In the genomic region with DNA sequence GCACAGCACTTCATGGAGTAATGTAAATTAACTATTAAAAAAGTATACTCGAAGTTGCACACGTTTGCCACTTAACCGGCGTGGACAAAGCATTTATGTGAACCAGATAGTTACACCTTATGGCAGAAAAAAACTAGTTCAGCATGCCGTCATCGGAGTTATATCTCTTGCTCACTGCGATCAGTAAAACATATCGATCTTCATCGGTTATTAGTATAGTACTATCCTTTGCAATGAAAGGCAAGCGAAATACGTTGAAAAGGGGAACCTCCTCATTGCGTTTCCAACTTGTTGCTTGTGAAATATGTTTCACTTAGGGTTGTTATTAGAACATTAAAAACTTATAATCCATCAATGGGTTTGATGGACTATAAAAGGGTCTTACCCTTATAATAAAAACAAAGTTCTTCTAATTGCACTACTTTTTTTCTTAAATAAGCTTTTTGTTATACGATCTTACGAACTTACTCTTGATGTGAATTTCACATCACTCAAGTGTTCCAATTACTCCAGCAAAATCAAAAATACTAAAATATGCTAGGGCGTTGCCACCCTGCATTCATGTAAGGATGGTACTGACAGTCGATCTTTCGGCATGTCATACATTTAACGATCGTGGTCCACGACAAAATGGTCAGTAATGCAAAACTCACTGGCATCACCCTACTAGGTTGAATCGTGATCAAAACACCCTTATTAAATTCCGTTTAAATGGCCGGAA, we compare ENCODE assay signal across 1 fruit fly cellular context.
TF ChIP-seq lines count a peak whose summit lies in the region.

A gene (minus strand): TSS at position 113 of the 721 bp plus-strand sequence.

TF ChIP-seq in whole organism, embryonic, 481 proteins besides CTCF, POLR2A, EP300 and RAD21 (continued from another document and continues in another):
- no peak for TF ChIP-seq unc-4 (GFP tag; IDR thresholded peaks at IDR 0.05; lab: Robert Waterston, UW; ENCODE audit: partially characterized antibody)
- no peak for TF ChIP-seq B-H1 (GFP tag; IDR thresholded peaks at IDR 0.05; lab: Robert Waterston, UW)
- no peak for TF ChIP-seq trh (GFP tag; optimal IDR thresholded peaks at IDR 0.05; lab: Kevin White, UChicago)
- TF ChIP-seq CG14860 (GFP tag; IDR thresholded peaks at IDR 0.05; lab: Robert Waterston, UW; ENCODE audit: partially characterized antibody) = 0 out of 3 replicates have a peak, but pooled peaks have one; percentile 20
- peak; percentile 1 for TF ChIP-seq nmo (GFP tag; optimal IDR thresholded peaks at IDR 0.05; lab: Kevin White, UChicago)
- TF ChIP-seq Mad (GFP tag; optimal IDR thresholded peaks at IDR 0.05; lab: Kevin White, UChicago) = peak; percentile 51
- no peak for TF ChIP-seq CG9609 (GFP tag; optimal IDR thresholded peaks at IDR 0.05; lab: Kevin White, UChicago)
- TF ChIP-seq NfI (GFP tag; optimal IDR thresholded peaks at IDR 0.05; lab: Kevin White, UChicago) = no peak
- TF ChIP-seq sob (GFP tag; IDR thresholded peaks at IDR 0.05; lab: Robert Waterston, UW) = 0 out of 2 replicates have a peak, but pooled peaks have one; percentile 63
- TF ChIP-seq CG16815 (GFP tag; optimal IDR thresholded peaks at IDR 0.05; lab: Kevin White, UChicago) = peak; percentile 6
- peak; percentile 17; the same call in 1 of the 3 replicates for TF ChIP-seq tgo (GFP tag; IDR thresholded peaks at IDR 0.05; lab: Robert Waterston, UW)
- peak; percentile 81 for TF ChIP-seq Med (GFP tag; lab: Kevin White, UChicago)
- peak; percentile 93 for TF ChIP-seq ssp (GFP tag; IDR thresholded peaks at IDR 0.05; lab: Robert Waterston, UW)
- no peak for TF ChIP-seq her (GFP tag; optimal IDR thresholded peaks at IDR 0.05; lab: Kevin White, UChicago)
- TF ChIP-seq Hr51 (GFP tag; optimal IDR thresholded peaks at IDR 0.05; lab: Kevin White, UChicago) = no peak
- TF ChIP-seq CG12769 (tag; optimal IDR thresholded peaks at IDR 0.05; lab: Kevin White, UChicago) = no peak
- TF ChIP-seq prd (optimal IDR thresholded peaks at IDR 0.05; lab: Kevin White, UChicago) = no peak
- peak; percentile 63; the same call in 1 of the 3 replicates for TF ChIP-seq prd (GFP tag; IDR thresholded peaks at IDR 0.05; lab: Robert Waterston, UW)
- TF ChIP-seq CG18262 (tag; optimal IDR thresholded peaks at IDR 0.05; lab: Kevin White, UChicago) = no peak
- peak; percentile 68 for TF ChIP-seq dmrt11E (tag; optimal IDR thresholded peaks at IDR 0.05; lab: Kevin White, UChicago)
- TF ChIP-seq CG15073 (GFP tag; optimal IDR thresholded peaks at IDR 0.05; lab: Kevin White, UChicago) = no peak
- peak; percentile 88 for TF ChIP-seq CG7357 (GFP tag; IDR thresholded peaks at IDR 0.05; lab: Robert Waterston, UW)
- TF ChIP-seq bbx (GFP tag; IDR thresholded peaks at IDR 0.05; lab: Robert Waterston, UW; ENCODE audit: partially characterized antibody) = peak; percentile 68
- TF ChIP-seq Opbp (GFP tag; IDR thresholded peaks at IDR 0.05; lab: Robert Waterston, UW; ENCODE audit: partially characterized antibody) = peak; percentile 78
- TF ChIP-seq CG10321 (GFP tag; IDR thresholded peaks at IDR 0.05; lab: Robert Waterston, UW) = no peak
- TF ChIP-seq CG13424 (tag; optimal IDR thresholded peaks at IDR 0.05; lab: Kevin White, UChicago) = peak; percentile 55
- peak; percentile 53; the same call in 1 of the 2 replicates for TF ChIP-seq CG10959 (GFP tag; IDR thresholded peaks at IDR 0.05; lab: Robert Waterston, UW)
- TF ChIP-seq cas (GFP tag; IDR thresholded peaks at IDR 0.05; lab: Robert Waterston, UW) = no peak
- TF ChIP-seq CG14441 (GFP tag; IDR thresholded peaks at IDR 0.05; lab: Robert Waterston, UW) = peak; percentile 59; the same call in 1 of the 2 replicates
- no peak for TF ChIP-seq psq (GFP tag; optimal IDR thresholded peaks at IDR 0.05; lab: Kevin White, UChicago)
- no peak for TF ChIP-seq chm (GFP tag; IDR thresholded peaks at IDR 0.05; lab: Robert Waterston, UW)
- peak; percentile 64 for TF ChIP-seq Bgb (GFP tag; IDR thresholded peaks at IDR 0.05; lab: Robert Waterston, UW; ENCODE audit: partially characterized antibody)
- TF ChIP-seq C15 (GFP tag; IDR thresholded peaks at IDR 0.05; lab: Robert Waterston, UW) = no peak
- TF ChIP-seq run (tag; optimal IDR thresholded peaks at IDR 0.05; lab: Kevin White, UChicago) = no peak
- TF ChIP-seq Ptx1 (GFP tag; IDR thresholded peaks at IDR 0.05; lab: Robert Waterston, UW) = peak; percentile 47; the same call in 1 of the 2 replicates
- TF ChIP-seq croc (GFP tag; conservative IDR thresholded peaks at IDR 0.05; lab: Robert Waterston, UW) = peak; percentile 34; the same call in 1 of the 3 replicates
- TF ChIP-seq CG12104 (GFP tag; optimal IDR thresholded peaks at IDR 0.05; lab: Kevin White, UChicago) = no peak
- no peak for TF ChIP-seq Meics (GFP tag; optimal IDR thresholded peaks at IDR 0.05; lab: Kevin White, UChicago)
- no peak; the same call in 1 of the 2 replicates for TF ChIP-seq ato (GFP tag; IDR thresholded peaks at IDR 0.05; lab: Robert Waterston, UW; ENCODE audit: partially characterized antibody)
- peak; percentile 71; the same call in 1 of the 2 replicates for TF ChIP-seq sisA (GFP tag; IDR thresholded peaks at IDR 0.05; lab: Robert Waterston, UW)
- peak; percentile 26 for TF ChIP-seq tin (GFP tag; optimal IDR thresholded peaks at IDR 0.05; lab: Kevin White, UChicago)
- no peak for TF ChIP-seq CG2889 (GFP tag; IDR thresholded peaks at IDR 0.05; lab: Robert Waterston, UW)
- no peak for TF ChIP-seq CG4854 (GFP tag; optimal IDR thresholded peaks at IDR 0.05; lab: Kevin White, UChicago)
- TF ChIP-seq CG10654 (GFP tag; optimal IDR thresholded peaks at IDR 0.05; lab: Kevin White, UChicago) = no peak
- TF ChIP-seq Tbp (GFP tag; optimal IDR thresholded peaks at IDR 0.05; lab: Kevin White, UChicago) = no peak
- no peak for TF ChIP-seq esg (GFP tag; conservative IDR thresholded peaks at IDR 0.05; lab: Robert Waterston, UW)
- no peak for TF ChIP-seq CG15601 (tag; optimal IDR thresholded peaks at IDR 0.05; lab: Kevin White, UChicago)
- TF ChIP-seq ken (GFP tag; IDR thresholded peaks at IDR 0.05; lab: Robert Waterston, UW) = peak; percentile 79; the same call in 2 of the 3 replicates
- TF ChIP-seq CG5245 (GFP tag; optimal IDR thresholded peaks at IDR 0.05; lab: Kevin White, UChicago) = no peak
- no peak for TF ChIP-seq CG18619 (GFP tag; optimal IDR thresholded peaks at IDR 0.05; lab: Kevin White, UChicago)
- TF ChIP-seq CG8765 (GFP tag; IDR thresholded peaks at IDR 0.05; lab: Robert Waterston, UW) = no peak; the same call in 1 of the 2 replicates
- TF ChIP-seq wor (GFP tag; IDR thresholded peaks at IDR 0.05; lab: Robert Waterston, UW) = no peak
- TF ChIP-seq CG17829 (tag; optimal IDR thresholded peaks at IDR 0.05; lab: Kevin White, UChicago) = peak; percentile 12
- TF ChIP-seq tll (GFP tag; optimal IDR thresholded peaks at IDR 0.05; lab: Kevin White, UChicago) = no peak
- TF ChIP-seq fru (optimal IDR thresholded peaks at IDR 0.05; lab: Kevin White, UChicago) = no peak
- TF ChIP-seq hth (optimal IDR thresholded peaks at IDR 0.05; lab: Kevin White, UChicago) = no peak
- TF ChIP-seq CG1792 (GFP tag; optimal IDR thresholded peaks at IDR 0.05; lab: Kevin White, UChicago) = peak; percentile 68
- TF ChIP-seq Mrtf (GFP tag; IDR thresholded peaks at IDR 0.05; lab: Robert Waterston, UW) = no peak
- no peak for TF ChIP-seq crol (GFP tag; IDR thresholded peaks at IDR 0.05; lab: Robert Waterston, UW)
- TF ChIP-seq row (GFP tag; IDR thresholded peaks at IDR 0.05; lab: Robert Waterston, UW) = peak; percentile 73
- no peak for TF ChIP-seq hbn (GFP tag; IDR thresholded peaks at IDR 0.05; lab: Robert Waterston, UW; ENCODE audit: partially characterized antibody)
- TF ChIP-seq CG42726 (GFP tag; IDR thresholded peaks at IDR 0.05; lab: Robert Waterston, UW; ENCODE audit: partially characterized antibody) = peak; percentile 62; the same call in 1 of the 2 replicates
- TF ChIP-seq CG17359 (tag; optimal IDR thresholded peaks at IDR 0.05; lab: Kevin White, UChicago) = no peak
- TF ChIP-seq kah (GFP tag; optimal IDR thresholded peaks at IDR 0.05; lab: Kevin White, UChicago) = no peak
- no peak; the same call in 1 of the 2 replicates for TF ChIP-seq Rfx (GFP tag; IDR thresholded peaks at IDR 0.05; lab: Robert Waterston, UW)
- no peak for TF ChIP-seq CG18599 (GFP tag; optimal IDR thresholded peaks at IDR 0.05; lab: Kevin White, UChicago)
- no peak for TF ChIP-seq Six4 (GFP tag; optimal IDR thresholded peaks at IDR 0.05; lab: Kevin White, UChicago)
- TF ChIP-seq pros (GFP tag; optimal IDR thresholded peaks at IDR 0.05; lab: Kevin White, UChicago) = no peak
- peak; percentile 66; the same call in 2 of the 3 replicates for TF ChIP-seq dysf (GFP tag; IDR thresholded peaks at IDR 0.05; lab: Robert Waterston, UW)
- TF ChIP-seq CG30020 (tag; optimal IDR thresholded peaks at IDR 0.05; lab: Kevin White, UChicago) = peak; percentile 96
- peak; percentile 5 for TF ChIP-seq dm (GFP tag; optimal IDR thresholded peaks at IDR 0.05; lab: Kevin White, UChicago)
- TF ChIP-seq Abd-B (GFP tag; optimal IDR thresholded peaks at IDR 0.05; lab: Kevin White, UChicago) = peak; percentile 88
- no peak for TF ChIP-seq bigmax (GFP tag; optimal IDR thresholded peaks at IDR 0.05; lab: Kevin White, UChicago)
- no peak for TF ChIP-seq Deaf1 (tag; optimal IDR thresholded peaks at IDR 0.05; lab: Kevin White, UChicago)
- no peak for TF ChIP-seq nerfin-2 (GFP tag; IDR thresholded peaks at IDR 0.05; lab: Robert Waterston, UW; ENCODE audit: partially characterized antibody)
- TF ChIP-seq CG14667 (GFP tag; IDR thresholded peaks at IDR 0.05; lab: Robert Waterston, UW) = no peak
- peak; percentile 93 for TF ChIP-seq stwl (tag; optimal IDR thresholded peaks at IDR 0.05; lab: Kevin White, UChicago)
- TF ChIP-seq Ets97D (GFP tag; optimal IDR thresholded peaks at IDR 0.05; lab: Kevin White, UChicago) = peak; percentile 61
- peak; percentile 69 for TF ChIP-seq BEAF-32 (GFP tag; optimal IDR thresholded peaks at IDR 0.05; lab: Kevin White, UChicago)
- TF ChIP-seq fu2 (GFP tag; optimal IDR thresholded peaks at IDR 0.05; lab: Kevin White, UChicago) = no peak
- TF ChIP-seq Atf6 (GFP tag; IDR thresholded peaks at IDR 0.05; lab: Robert Waterston, UW) = no peak
- TF ChIP-seq CG6654 (GFP tag; optimal IDR thresholded peaks at IDR 0.05; lab: Kevin White, UChicago) = no peak
- TF ChIP-seq CG6272 (GFP tag; IDR thresholded peaks at IDR 0.05; lab: Robert Waterston, UW) = no peak
- TF ChIP-seq CG12155 (GFP tag; optimal IDR thresholded peaks at IDR 0.05; lab: Kevin White, UChicago) = no peak
- no peak for TF ChIP-seq Hmx (GFP tag; optimal IDR thresholded peaks at IDR 0.05; lab: Kevin White, UChicago)
- peak; percentile 9 for TF ChIP-seq zfh2 (GFP tag; optimal IDR thresholded peaks at IDR 0.05; lab: Kevin White, UChicago)
- peak; percentile 62 for TF ChIP-seq gem (tag; optimal IDR thresholded peaks at IDR 0.05; lab: Kevin White, UChicago)
- TF ChIP-seq HmgD (GFP tag; optimal IDR thresholded peaks at IDR 0.05; lab: Kevin White, UChicago) = no peak
- TF ChIP-seq CG31365 (tag; optimal IDR thresholded peaks at IDR 0.05; lab: Kevin White, UChicago) = no peak
- TF ChIP-seq CG10462 (GFP tag; optimal IDR thresholded peaks at IDR 0.05; lab: Kevin White, UChicago) = no peak
- peak; percentile 11 for TF ChIP-seq jumu (GFP tag; optimal IDR thresholded peaks at IDR 0.05; lab: Kevin White, UChicago)
- TF ChIP-seq chn (GFP tag; optimal IDR thresholded peaks at IDR 0.05; lab: Kevin White, UChicago) = no peak
- no peak for TF ChIP-seq Adf1 (GFP tag; IDR thresholded peaks at IDR 0.05; lab: Robert Waterston, UW)
- TF ChIP-seq gsb-n (tag; optimal IDR thresholded peaks at IDR 0.05; lab: Kevin White, UChicago) = no peak
- no peak for TF ChIP-seq Awh (GFP tag; IDR thresholded peaks at IDR 0.05; lab: Robert Waterston, UW)
- TF ChIP-seq BtbVII (GFP tag; optimal IDR thresholded peaks at IDR 0.05; lab: Kevin White, UChicago) = no peak
- peak; percentile 65 for TF ChIP-seq onecut (GFP tag; IDR thresholded peaks at IDR 0.05; lab: Robert Waterston, UW)
- TF ChIP-seq Hey (tag; optimal IDR thresholded peaks at IDR 0.05; lab: Kevin White, UChicago) = no peak
- TF ChIP-seq Ravus (GFP tag; IDR thresholded peaks at IDR 0.05; lab: Robert Waterston, UW) = no peak
- no peak for TF ChIP-seq pb (GFP tag; optimal IDR thresholded peaks at IDR 0.05; lab: Kevin White, UChicago)
- TF ChIP-seq Camta (GFP tag; optimal IDR thresholded peaks at IDR 0.05; lab: Kevin White, UChicago) = no peak
- peak; percentile 67; the same call in 2 of the 3 replicates for TF ChIP-seq hb (GFP tag; IDR thresholded peaks at IDR 0.05; lab: Robert Waterston, UW; ENCODE audit: partially characterized antibody)
- TF ChIP-seq CG31388 (GFP tag; optimal IDR thresholded peaks at IDR 0.05; lab: Kevin White, UChicago) = no peak
- no peak for TF ChIP-seq ab (GFP tag; optimal IDR thresholded peaks at IDR 0.05; lab: Kevin White, UChicago)
- no peak for TF ChIP-seq danr (GFP tag; IDR thresholded peaks at IDR 0.05; lab: Robert Waterston, UW)
- TF ChIP-seq CG9932 (GFP tag; IDR thresholded peaks at IDR 0.05; lab: Robert Waterston, UW) = no peak
- TF ChIP-seq Oaz (GFP tag; IDR thresholded peaks at IDR 0.05; lab: Robert Waterston, UW) = 0 out of 2 replicates have a peak, but pooled peaks have one; percentile 28
- TF ChIP-seq scrt (GFP tag; optimal IDR thresholded peaks at IDR 0.05; lab: Kevin White, UChicago) = no peak
- no peak for TF ChIP-seq H15 (GFP tag; IDR thresholded peaks at IDR 0.05; lab: Robert Waterston, UW)
- peak in 2 of 3 experiments; percentile 35 to 54 for TF ChIP-seq lola (GFP tag; optimal IDR thresholded peaks at IDR 0.05; lab: Kevin White, UChicago)
- no peak for TF ChIP-seq CG11560 (tag; IDR thresholded peaks at IDR 0.05; lab: Robert Waterston, UW)
- no peak; the same call in 1 of the 2 replicates for TF ChIP-seq lmd (GFP tag; IDR thresholded peaks at IDR 0.05; lab: Robert Waterston, UW)
- no peak for TF ChIP-seq NC2β (GFP tag; optimal IDR thresholded peaks at IDR 0.05; lab: Kevin White, UChicago)
- no peak for TF ChIP-seq CG11695 (GFP tag; IDR thresholded peaks at IDR 0.05; lab: Robert Waterston, UW)
- TF ChIP-seq CG32767 (GFP tag; IDR thresholded peaks at IDR 0.05; lab: Robert Waterston, UW) = no peak
- TF ChIP-seq CG10979 (tag; optimal IDR thresholded peaks at IDR 0.05; lab: Kevin White, UChicago) = peak; percentile 21
- no peak for TF ChIP-seq Atf3 (GFP tag; optimal IDR thresholded peaks at IDR 0.05; lab: Kevin White, UChicago)
- TF ChIP-seq NK7.1 (GFP tag; optimal IDR thresholded peaks at IDR 0.05; lab: Kevin White, UChicago) = no peak
- TF ChIP-seq CG12391 (tag; optimal IDR thresholded peaks at IDR 0.05; lab: Kevin White, UChicago) = peak; percentile 25
- TF ChIP-seq Lim3 (GFP tag; IDR thresholded peaks at IDR 0.05; lab: Robert Waterston, UW) = no peak
- TF ChIP-seq abd-A (tag; optimal IDR thresholded peaks at IDR 0.05; lab: Kevin White, UChicago) = no peak
- TF ChIP-seq CG1024 (GFP tag; IDR thresholded peaks at IDR 0.05; lab: Robert Waterston, UW) = peak; percentile 75
- peak; percentile 45 for TF ChIP-seq gfzf (GFP tag; optimal IDR thresholded peaks at IDR 0.05; lab: Kevin White, UChicago)
